Worm (Caenorhabditis elegans) whole organism, L3 larva: ENCODE data around the gene rgs-10.

ENCODE experiments used
- R02D3.7 ChIP-seq: fragments of 150-350 bp; optimal IDR thresholded peaks from 2 replicates; lab custom pipeline; 2014; ENCODE audit warnings: missing biosample characterization, missing genetic modification characterization
- ZK546.5 ChIP-seq: sonication (generic microtip); optimal IDR thresholded peaks from 2 replicates; lab custom pipeline; 2017; ENCODE audit warnings: missing biosample characterization, missing genetic modification characterization
- ama-1 ChIP-seq: fragments of 150-350 bp; optimal IDR thresholded peaks from 2 replicates; lab custom pipeline; 2018
- jun-1 ChIP-seq: fragments of 150-350 bp; optimal IDR thresholded peaks from 2 replicates; lab custom pipeline; 2014; ENCODE audit warnings: missing biosample characterization, missing genetic modification reagents, missing genetic modification characterization
- lin-39 ChIP-seq: fragments of 150-350 bp; optimal IDR thresholded peaks from 2 replicates; lab custom pipeline; 2018; ENCODE audit warnings: missing biosample characterization, missing genetic modification reagents, missing genetic modification characterization
- nhr-237 ChIP-seq: fragments of 150-350 bp; optimal IDR thresholded peaks from 2 replicates; lab custom pipeline; 2014; ENCODE audit warnings: missing biosample characterization, missing genetic modification characterization
- skn-1 ChIP-seq: fragments of 150-350 bp; optimal IDR thresholded peaks from 2 replicates; lab custom pipeline; 2014; ENCODE audit warnings: missing biosample characterization, missing genetic modification characterization
- snpc-4 ChIP-seq: fragments of 150-350 bp; optimal IDR thresholded peaks from 2 replicates; lab custom pipeline; 2014; ENCODE audit warnings: missing biosample characterization, missing genetic modification characterization
- unc-39 ChIP-seq: sonication (generic microtip); optimal IDR thresholded peaks from 4 replicates; lab custom pipeline; 2017; ENCODE audit warnings: missing biosample characterization, missing genetic modification characterization
- unc-62 ChIP-seq: fragments of 150-350 bp; sonication (generic microtip); optimal IDR thresholded peaks from 4 replicates; lab custom pipeline; 2014; ENCODE audit warnings: missing biosample characterization, missing genetic modification reagents, missing genetic modification characterization
- ztf-11 ChIP-seq: fragments of 150-350 bp; optimal IDR thresholded peaks from 2 replicates; lab custom pipeline; 2014; ENCODE audit warnings: missing biosample characterization, missing genetic modification characterization

- TF ChIP-seq ama-1 (lab: Kevin White, UChicago) (no peak), lin-39 (tag; lab: Kevin White, UChicago) (no peak), ztf-11 (tag; lab: Kevin White, UChicago) (no peak), unc-62 (GFP tag; lab: Kevin White, UChicago) (no peak), snpc-4 (tag; lab: Kevin White, UChicago) (no peak), ZK546.5 (tag; lab: Kevin White, UChicago) (no peak), nhr-237 (tag; lab: Kevin White, UChicago) (no peak), skn-1 (no peak), unc-39 (no peak), jun-1 (tag; lab: Kevin White, UChicago) (no peak), R02D3.7 (tag; lab: Kevin White, UChicago) (no peak)
These were observed 31.2 kb downstream of the rgs-10 start for ce11 chrX:14993744-14994143.
